Worm (Caenorhabditis elegans) whole organism, L4 larva: Measurements from ENCODE around the gene T05H10.8.

Experiments
- R02D3.7 ChIP-seq: fragments of 150-350 bp; sonication (generic microtip); optimal IDR thresholded peaks from 3 replicates; lab custom pipeline; 2014; ENCODE audit warnings: missing biosample characterization, missing genetic modification characterization
- aha-1 ChIP-seq: fragments of 150-350 bp; peaks from one replicate; lab custom pipeline; 2014; ENCODE audit warnings: missing biosample characterization, missing genetic modification characterization
- ceh-44 ChIP-seq: fragments of 200-800 bp; sonication (Bioruptor generic); IDR thresholded peaks from 2 replicates; pipeline ENCODE4 v1.3.6; 2022; ENCODE audit warnings: missing genetic modification reagents, missing genetic modification characterization, missing compliant biosample characterization
- ctbp-1 ChIP-seq: fragments of 200-800 bp; sonication (Bioruptor generic); IDR thresholded peaks from 2 replicates; pipeline ENCODE4 v1.3.6; 2022; ENCODE audit warnings: missing genetic modification reagents, missing genetic modification characterization, missing compliant biosample characterization
- dve-1 ChIP-seq: sonication (generic microtip); optimal IDR thresholded peaks from 2 replicates; lab custom pipeline; 2017; ENCODE audit warnings: antibody characterized with exemption, mild to moderate bottlenecking, missing genetic modification characterization, missing compliant biosample characterization; ENCODE audit not compliant: insufficient read depth
- egl-43 ChIP-seq: fragments of 200-800 bp; sonication (Bioruptor generic); IDR thresholded peaks from 2 replicates; pipeline ENCODE4 v1.3.6; 2022; ENCODE audit warnings: missing genetic modification reagents, missing genetic modification characterization, missing compliant biosample characterization
- fos-1 ChIP-seq: fragments of 150-350 bp; optimal IDR thresholded peaks from 2 replicates; lab custom pipeline; 2014; ENCODE audit warnings: missing biosample characterization, missing genetic modification characterization
- zag-1 ChIP-seq: fragments of 150-350 bp; optimal IDR thresholded peaks from 2 replicates; lab custom pipeline; 2014; ENCODE audit warnings: missing biosample characterization, missing genetic modification characterization

- TF ChIP-seq dve-1 (tag; lab: Kevin White, UChicago) (no peak), zag-1 (tag; lab: Kevin White, UChicago) (no peak), egl-43 (no peak), ceh-44 (no peak), R02D3.7 (no peak), ctbp-1 (GFP tag; lab: Robert Waterston, UW) (no peak), aha-1 (tag; lab: Kevin White, UChicago) (no peak), fos-1 (tag; lab: Kevin White, UChicago) (no peak)
Observed at ce11 chrII:8102041-8102440, 43.2 kb downstream of the T05H10.8 start, which contains the start of gene sre-2.
